Fruit fly (Drosophila melanogaster) whole organism, embryonic: ENCODE measurements around the gene Ubqn.

Source experiments
- CG10147 ChIP-seq: fragments of 200-800 bp; sonication (Bioruptor generic); optimal IDR thresholded peaks from 2 replicates; lab custom pipeline; 2019; ENCODE audit warnings: missing biosample characterization, mild to moderate bottlenecking, missing genetic modification characterization, moderate library complexity
- CG1024 ChIP-seq: fragments of 200-800 bp; sonication (Bioruptor generic); IDR thresholded peaks from 2 replicates; pipeline ENCODE4 v1.3.6; 2022; ENCODE audit warnings: missing biosample characterization, missing genetic modification characterization
- CG11504 ChIP-seq: fragments of 200-800 bp; sonication (Bioruptor generic); optimal IDR thresholded peaks from 3 replicates; lab custom pipeline; 2019; ENCODE audit warnings: missing biosample characterization, mild to moderate bottlenecking, missing genetic modification characterization, moderate library complexity
- CG13424 ChIP-seq: fragments of 200-800 bp; sonication (Bioruptor generic); optimal IDR thresholded peaks from 2 replicates; lab custom pipeline; 2019; ENCODE audit warnings: missing biosample characterization, mild to moderate bottlenecking, missing genetic modification characterization, moderate library complexity
- CG14050 ChIP-seq: fragments of 200-800 bp; sonication (Bioruptor generic); IDR thresholded peaks from 3 replicates; pipeline ENCODE4 v1.3.6; 2022; ENCODE audit warnings: missing biosample characterization, missing genetic modification characterization
- CG14441 ChIP-seq: fragments of 200-800 bp; sonication (Bioruptor generic); IDR thresholded peaks from 2 replicates; pipeline ENCODE4 v1.3.6; 2022; ENCODE audit warnings: missing biosample characterization, missing genetic modification characterization
- CG15479 ChIP-seq: fragments of 200-800 bp; sonication (Bioruptor generic); optimal IDR thresholded peaks from 3 replicates; lab custom pipeline; 2019; ENCODE audit warnings: missing biosample characterization, mild to moderate bottlenecking, missing genetic modification characterization, moderate library complexity
- CG16815 ChIP-seq: fragments of 200-800 bp; sonication (Bioruptor generic); optimal IDR thresholded peaks from 3 replicates; lab custom pipeline; 2017; ENCODE audit warnings: missing biosample characterization, mild to moderate bottlenecking, missing genetic modification characterization
- CG17612 ChIP-seq: fragments of 200-800 bp; sonication (Bioruptor generic); IDR thresholded peaks from 2 replicates; pipeline ENCODE4 v1.3.6; 2022; ENCODE audit warnings: missing biosample characterization, missing genetic modification characterization
- CG17829 ChIP-seq: fragments of 200-800 bp; optimal IDR thresholded peaks from 2 replicates; lab custom pipeline; 2019; ENCODE audit warnings: missing biosample characterization, mild to moderate bottlenecking, missing genetic modification characterization, moderate library complexity
- CG2199 ChIP-seq: fragments of 200-800 bp; sonication (Bioruptor generic); IDR thresholded peaks from 3 replicates; pipeline ENCODE4 v1.3.6; 2022; ENCODE audit warnings: missing biosample characterization, missing genetic modification characterization
- CG30020 ChIP-seq: fragments of 200-800 bp; optimal IDR thresholded peaks from 2 replicates; lab custom pipeline; 2019; ENCODE audit warnings: missing biosample characterization, mild to moderate bottlenecking, missing genetic modification characterization, moderate library complexity
- CG32532 ChIP-seq: fragments of 200-800 bp; sonication (Bioruptor generic); IDR thresholded peaks from 2 replicates; pipeline ENCODE4 v1.3.6; 2022; ENCODE audit warnings: missing biosample characterization, missing genetic modification characterization
- CG3281 ChIP-seq: fragments of 200-800 bp; sonication (Bioruptor generic); optimal IDR thresholded peaks from 3 replicates; lab custom pipeline; 2017; ENCODE audit warnings: missing biosample characterization, mild to moderate bottlenecking, missing genetic modification characterization
- CG3407 ChIP-seq: fragments of 200-800 bp; sonication (Bioruptor generic); optimal IDR thresholded peaks from 2 replicates; lab custom pipeline; 2018; ENCODE audit warnings: missing biosample characterization, mild to moderate bottlenecking, missing genetic modification characterization
- CG4282 ChIP-seq: fragments of 200-800 bp; sonication (Bioruptor generic); optimal IDR thresholded peaks from 2 replicates; lab custom pipeline; 2016; ENCODE audit warnings: missing biosample characterization, missing genetic modification characterization
- CG4617 ChIP-seq: fragments of 200-800 bp; sonication (Bioruptor generic); optimal IDR thresholded peaks from 3 replicates; lab custom pipeline; 2016; ENCODE audit warnings: missing biosample characterization, missing genetic modification characterization, borderline replicate concordance
- CG4820 ChIP-seq: fragments of 200-800 bp; sonication (Bioruptor generic); optimal IDR thresholded peaks from 3 replicates; lab custom pipeline; 2016; ENCODE audit warnings: missing biosample characterization, missing genetic modification characterization
- CG7839 ChIP-seq: fragments of 200-800 bp; sonication (Bioruptor generic); optimal IDR thresholded peaks from 3 replicates; lab custom pipeline; 2018; ENCODE audit warnings: missing biosample characterization, mild to moderate bottlenecking, missing genetic modification characterization, moderate library complexity
- CG8388 ChIP-seq: fragments of 200-800 bp; sonication (Bioruptor generic); optimal IDR thresholded peaks from 2 replicates; lab custom pipeline; 2019; ENCODE audit warnings: missing biosample characterization, mild to moderate bottlenecking, missing genetic modification characterization, moderate library complexity
- CG8924 ChIP-seq: fragments of 200-800 bp; optimal IDR thresholded peaks from 3 replicates; lab custom pipeline; 2019; ENCODE audit warnings: missing biosample characterization, mild to moderate bottlenecking, missing genetic modification characterization, moderate library complexity
- D19B ChIP-seq: fragments of 200-800 bp; sonication (Bioruptor generic); optimal IDR thresholded peaks from 2 replicates; lab custom pipeline; 2017; ENCODE audit warnings: missing biosample characterization, mild to moderate bottlenecking, missing genetic modification characterization
- Fer1 ChIP-seq: fragments of 200-800 bp; sonication (Bioruptor generic); optimal IDR thresholded peaks from 2 replicates; lab custom pipeline; 2017; ENCODE audit warnings: missing biosample characterization, mild to moderate bottlenecking, missing genetic modification characterization
- HLHmδ ChIP-seq: fragments of 200-800 bp; sonication (Bioruptor generic); optimal IDR thresholded peaks from 2 replicates; lab custom pipeline; 2018; ENCODE audit warnings: missing biosample characterization, mild to moderate bottlenecking, missing genetic modification characterization, moderate library complexity
- Meics ChIP-seq: fragments of 200-800 bp; sonication (Bioruptor generic); optimal IDR thresholded peaks from 2 replicates; lab custom pipeline; 2017; ENCODE audit warnings: missing biosample characterization, mild to moderate bottlenecking, missing genetic modification characterization
- Myb ChIP-seq: fragments of 200-800 bp; sonication (Bioruptor generic); optimal IDR thresholded peaks from 2 replicates; lab custom pipeline; 2016; ENCODE audit warnings: missing biosample characterization, missing genetic modification characterization
- NC2α ChIP-seq: fragments of 200-800 bp; sonication (Bioruptor generic); optimal IDR thresholded peaks from 2 replicates; lab custom pipeline; 2016; ENCODE audit warnings: missing biosample characterization, missing genetic modification characterization
- NK7.1 ChIP-seq: fragments of 200-800 bp; sonication (Bioruptor generic); optimal IDR thresholded peaks from 3 replicates; lab custom pipeline; 2016; ENCODE audit warnings: missing biosample characterization, missing genetic modification characterization
- Rx ChIP-seq: fragments of 200-800 bp; sonication (Bioruptor generic); IDR thresholded peaks from 2 replicates; pipeline ENCODE4 v1.3.6; 2022; ENCODE audit warnings: missing biosample characterization, missing genetic modification characterization
- Scr ChIP-seq: fragments of 200-800 bp; sonication (Bioruptor generic); IDR thresholded peaks from 2 replicates; pipeline ENCODE4 v1.3.6; 2022; ENCODE audit warnings: missing biosample characterization, missing genetic modification characterization; ENCODE audit not compliant: partially characterized antibody
- Tbp ChIP-seq: fragments of >200 bp; optimal IDR thresholded peaks from 2 replicates; lab custom pipeline; 2018; ENCODE audit warnings: missing biosample characterization, missing genetic modification characterization
- gsb ChIP-seq: fragments of 200-800 bp; sonication (Bioruptor generic); IDR thresholded peaks from 2 replicates; pipeline ENCODE4 v1.3.6; 2022; ENCODE audit warnings: missing biosample characterization, missing genetic modification characterization
- h ChIP-seq: fragments of >200 bp; optimal IDR thresholded peaks from 2 replicates; lab custom pipeline; 2017
- ham ChIP-seq: fragments of 200-800 bp; sonication (Bioruptor generic); IDR thresholded peaks from 2 replicates; pipeline ENCODE4 v1.3.6; 2022; ENCODE audit warnings: missing biosample characterization, missing genetic modification characterization
- hkb ChIP-seq, 2 experiments: fragments of 200-800 bp in 1 of 2; fragments of >200 bp in 1 of 2; sonication (Bioruptor generic) in 1 of 2; IDR thresholded peaks in 1 of 2; optimal IDR thresholded peaks in 1 of 2; 2 replicates each; pipeline versions ENCODE4 v1.3.6 to Lab custom; 2017 to 2022; ENCODE audit warnings: missing biosample characterization in 1 of 2, missing genetic modification characterization in 1 of 2
- lab ChIP-seq: fragments of 200-800 bp; sonication (Bioruptor generic); optimal IDR thresholded peaks from 3 replicates; lab custom pipeline; 2017; ENCODE audit warnings: missing biosample characterization, missing genetic modification characterization, mild to moderate bottlenecking, moderate library complexity, missing genetic modification reagents
- nom ChIP-seq: fragments of 200-800 bp; sonication (Bioruptor generic); optimal IDR thresholded peaks from 2 replicates; lab custom pipeline; 2017; ENCODE audit warnings: missing biosample characterization, missing genetic modification characterization, mild to moderate bottlenecking, moderate library complexity, missing genetic modification reagents
- odd ChIP-seq: fragments of 200-800 bp; sonication (Bioruptor generic); optimal IDR thresholded peaks from 2 replicates; lab custom pipeline; 2017; ENCODE audit warnings: missing biosample characterization, mild to moderate bottlenecking, missing genetic modification characterization
- pan ChIP-seq, 4 experiments: fragments of >200 bp in 3 of 4; fragments of 200-800 bp in 1 of 4; sonication (Bioruptor generic) in 1 of 4; optimal IDR thresholded peaks in 3 of 4; IDR thresholded peaks in 1 of 4; 2 replicates each; pipeline versions ENCODE4 v1.3.6 to Lab custom; 2017 to 2022; ENCODE audit warnings: missing biosample characterization in 2 of 4, missing genetic modification characterization in 2 of 4, mixed read lengths in 1 of 4
- pb ChIP-seq: fragments of 200-800 bp; sonication (Bioruptor generic); optimal IDR thresholded peaks from 3 replicates; lab custom pipeline; 2016; ENCODE audit warnings: missing biosample characterization, missing genetic modification characterization
- pho ChIP-seq: fragments of 200-800 bp; sonication (Bioruptor generic); optimal IDR thresholded peaks from 2 replicates; lab custom pipeline; 2016; ENCODE audit warnings: missing biosample characterization, missing genetic modification characterization
- prd ChIP-seq, 3 experiments: fragments of >200 bp in 2 of 3; fragments of 200-800 bp in 1 of 3; sonication (Bioruptor generic) in 1 of 3; optimal IDR thresholded peaks in 2 of 3; IDR thresholded peaks in 1 of 3; 2 replicates in 2 of 3; 3 replicates in 1 of 3; pipeline versions ENCODE4 v1.3.6 to Lab custom; 2017 to 2022; ENCODE audit warnings: missing biosample characterization in 1 of 3, missing genetic modification characterization in 1 of 3
- pros ChIP-seq: fragments of 200-800 bp; sonication (Bioruptor generic); optimal IDR thresholded peaks from 3 replicates; lab custom pipeline; 2019; ENCODE audit warnings: missing biosample characterization, mild to moderate bottlenecking, missing genetic modification characterization, moderate library complexity
- rib ChIP-seq: fragments of 200-800 bp; sonication (Bioruptor generic); IDR thresholded peaks from 2 replicates; pipeline ENCODE4 v1.3.6; 2022; ENCODE audit warnings: missing biosample characterization, missing genetic modification characterization
- sens-2 ChIP-seq: fragments of 200-800 bp; sonication (Bioruptor generic); IDR thresholded peaks from 2 replicates; pipeline ENCODE4 v1.3.6; 2022; ENCODE audit warnings: missing biosample characterization, missing genetic modification characterization
- seq ChIP-seq: fragments of 200-800 bp; sonication (Bioruptor generic); IDR thresholded peaks from 2 replicates; pipeline ENCODE4 v1.3.6; 2022; ENCODE audit warnings: missing biosample characterization, missing genetic modification characterization
- slp2 ChIP-seq: fragments of 200-800 bp; sonication (Bioruptor generic); optimal IDR thresholded peaks from 2 replicates; lab custom pipeline; 2016; ENCODE audit warnings: missing biosample characterization, missing genetic modification characterization
- tio ChIP-seq: fragments of 200-800 bp; sonication (Bioruptor generic); optimal IDR thresholded peaks from 2 replicates; lab custom pipeline; 2017; ENCODE audit warnings: missing biosample characterization, missing genetic modification characterization, inconsistent platforms
- yki ChIP-seq: fragments of >200 bp; optimal IDR thresholded peaks from 3 replicates; lab custom pipeline; 2018
- zen ChIP-seq: fragments of 200-800 bp; sonication (Bioruptor generic); optimal IDR thresholded peaks from 3 replicates; lab custom pipeline; 2018; ENCODE audit warnings: missing biosample characterization, mild to moderate bottlenecking, missing genetic modification characterization, moderate library complexity

The Ubqn gene

dm6 chrX:19668405-19668804, 15.2 kb upstream of the Ubqn start (continued):
- TF ChIP-seq NK7.1 (peak; percentile 96), Scr (GFP tag; lab: Robert Waterston, UW) (no peak), yki (lab: Kevin White, UChicago) (no peak), CG16815 (GFP tag; lab: Kevin White, UChicago) (peak; percentile 98), CG2199 (peak; percentile 88; the same call in 2 of the 3 replicates), CG10147 (GFP tag; lab: Kevin White, UChicago) (no peak), Myb (GFP tag; lab: Kevin White, UChicago) (peak; percentile 90), Tbp (GFP tag; lab: Kevin White, UChicago) (no peak), CG17612 (GFP tag; lab: Robert Waterston, UW) (peak; percentile 81), prd (optimal IDR thresholded peaks at IDR 0.05; lab: Kevin White, UChicago) (no peak), prd (GFP tag; IDR thresholded peaks at IDR 0.05; lab: Robert Waterston, UW) (peak; percentile 95), CG14050 (GFP tag; lab: Robert Waterston, UW) (peak; percentile 92), nom (peak; percentile 96), pan (optimal IDR thresholded peaks at IDR 0.05; lab: Kevin White, UChicago) (no peak), pan (GFP tag; optimal IDR thresholded peaks at IDR 0.05 in 1 of 2, IDR thresholded peaks at IDR 0.05 in 1 of 2) (peak in 1 of 2 experiments; percentile 92), tio (GFP tag; lab: Kevin White, UChicago) (peak; percentile 96), CG3407 (GFP tag; lab: Kevin White, UChicago) (peak; percentile 95), CG4282 (peak; percentile 80), NC2α (GFP tag; lab: Kevin White, UChicago) (peak; percentile 97), D19B (GFP tag; lab: Kevin White, UChicago) (peak; percentile 67), CG7839 (tag; lab: Kevin White, UChicago) (peak; percentile 98), pho (GFP tag; lab: Kevin White, UChicago) (peak; percentile 96), CG4820 (GFP tag; lab: Kevin White, UChicago) (peak; percentile 95), HLHmδ (GFP tag; lab: Kevin White, UChicago) (peak; percentile 44), hkb (optimal IDR thresholded peaks at IDR 0.05; lab: Kevin White, UChicago) (no peak), hkb (GFP tag; IDR thresholded peaks at IDR 0.05; lab: Robert Waterston, UW) (peak; percentile 92), CG8924 (tag; lab: Kevin White, UChicago) (peak; percentile 94), CG3281 (GFP tag; lab: Kevin White, UChicago) (peak; percentile 87), rib (GFP tag; lab: Robert Waterston, UW) (peak; percentile 87), lab (GFP tag; lab: Kevin White, UChicago) (peak; percentile 95), pb (peak; percentile 96), CG8388 (peak; percentile 94), CG15479 (no peak), pros (GFP tag; lab: Kevin White, UChicago) (peak; percentile 99), odd (peak; percentile 91), CG11504 (tag; lab: Kevin White, UChicago) (peak; percentile 95), CG17829 (tag; lab: Kevin White, UChicago) (peak; percentile 94), seq (GFP tag; lab: Robert Waterston, UW) (peak; percentile 95), Meics (GFP tag; lab: Kevin White, UChicago) (peak; percentile 91), Rx (GFP tag; lab: Robert Waterston, UW) (peak; percentile 91), slp2 (GFP tag; lab: Kevin White, UChicago) (peak; percentile 90), ham (GFP tag; lab: Robert Waterston, UW) (peak; percentile 77), zen (tag; lab: Kevin White, UChicago) (peak; percentile 89), Fer1 (peak; percentile 91), CG1024 (peak; percentile 88), CG14441 (GFP tag; lab: Robert Waterston, UW) (peak; percentile 92), gsb (GFP tag; lab: Robert Waterston, UW) (peak; percentile 84), CG4617 (GFP tag; lab: Kevin White, UChicago) (peak; percentile 91), CG30020 (tag; lab: Kevin White, UChicago) (peak; percentile 81), CG13424 (tag; lab: Kevin White, UChicago) (peak; percentile 93), sens-2 (GFP tag; lab: Robert Waterston, UW) (peak; percentile 92), h (lab: Kevin White, UChicago) (no peak), CG32532 (GFP tag; lab: Robert Waterston, UW) (peak; percentile 93)
